Fruit fly (Drosophila melanogaster): Measurements from ENCODE around the gene Frq2.

Gene Frq2

dm6 chrX:18251910-18252309, 74.5 kb downstream of the Frq2 start:
- TF ChIP-seq CG6854 (GFP tag; optimal IDR thresholded peaks at IDR 0.05): no peak
- TF ChIP-seq dsx (GFP tag; optimal IDR thresholded peaks at IDR 0.05; ENCODE audit: poor library complexity, severe bottlenecking): peak; percentile 67

- TF ChIP-seq svp (GFP tag) (peak; percentile 53), CG11294 (GFP tag; IDR thresholded peaks at IDR 0.05) (no peak), CG6854 (GFP tag; optimal IDR thresholded peaks at IDR 0.05) (peak; percentile 2)
Observed at dm6 chrX:18253773-18254172, 76.4 kb downstream of the Frq2 start.
